Worm (Caenorhabditis elegans) whole organism, L1 larva: ENCODE measurements around the gene srt-56.

Source experiments
- ztf-11 ChIP-seq, 2 experiments: sonication (generic microtip); optimal IDR thresholded peaks; 2 replicates each; lab custom pipeline; 2016 to 2017; ENCODE audit warnings: missing genetic modification characterization in 2 of 2, missing biosample characterization in 1 of 2, missing compliant biosample characterization in 1 of 2
- ztf-4 ChIP-seq: fragments of 150-350 bp; optimal IDR thresholded peaks from 2 replicates; lab custom pipeline; 2014; ENCODE audit warnings: missing biosample characterization, missing genetic modification characterization

ce11 chrV:3163143-3163542, 41.5 kb upstream of the srt-56 start:
- no peak for TF ChIP-seq ztf-4 (tag; lab: Kevin White, UChicago)
- no peak for TF ChIP-seq ztf-11 (tag; optimal IDR thresholded peaks at IDR 0.05; lab: Kevin White, UChicago)
